Worm (Caenorhabditis elegans) whole organism, L1 larva: ENCODE results near the gene Y77E11A.7.

Experiments
- C16A3.4 ChIP-seq: fragments of 150-350 bp; optimal IDR thresholded peaks from 2 replicates; lab custom pipeline; 2014; ENCODE audit warnings: missing biosample characterization, missing genetic modification characterization
- Y116A8C.19 ChIP-seq: sonication (generic microtip); optimal IDR thresholded peaks from 2 replicates; lab custom pipeline; 2016; ENCODE audit warnings: missing compliant biosample characterization, missing genetic modification characterization, borderline replicate concordance
- aha-1 ChIP-seq: fragments of 150-350 bp; optimal IDR thresholded peaks from 2 replicates; lab custom pipeline; 2014; ENCODE audit warnings: missing biosample characterization, missing genetic modification characterization
- ceh-82 ChIP-seq, 3 experiments: fragments of 150-350 bp in 1 of 3; sonication (generic microtip) in 2 of 3; optimal IDR thresholded peaks; 2 replicates each; lab custom pipeline; 2014 to 2017; ENCODE audit warnings: missing biosample characterization in 3 of 3, missing genetic modification characterization in 3 of 3
- dpl-1 ChIP-seq, 3 experiments: fragments of 150-350 bp in 2 of 3; sonication (generic microtip) in 1 of 3; optimal IDR thresholded peaks; 2 replicates each; lab custom pipeline; 2014 to 2017; ENCODE audit warnings: missing biosample characterization in 3 of 3, missing genetic modification characterization in 3 of 3, missing genetic modification reagents in 3 of 3
- dsc-1 ChIP-seq: sonication (generic microtip); optimal IDR thresholded peaks from 2 replicates; lab custom pipeline; 2016; ENCODE audit warnings: mild to moderate bottlenecking, missing genetic modification characterization, missing compliant biosample characterization
- efl-1 ChIP-seq, 4 experiments: fragments of 150-350 bp; optimal IDR thresholded peaks in 3 of 4; peaks in 1 of 4; 1 replicate in 1 of 4; 2 replicates in 3 of 4; lab custom pipeline; 2014; ENCODE audit warnings: missing biosample characterization in 2 of 4, missing genetic modification characterization in 2 of 4, missing genetic modification reagents in 2 of 4
- efl-3 ChIP-seq: fragments of 200-800 bp; sonication (Bioruptor generic); optimal IDR thresholded peaks from 2 replicates; lab custom pipeline; 2018; ENCODE audit warnings: mild to moderate bottlenecking, missing genetic modification characterization, missing compliant biosample characterization
- elt-3 ChIP-seq, 6 experiments: fragments of 150-350 bp in 1 of 6; sonication (generic microtip); optimal IDR thresholded peaks; 2 replicates each; lab custom pipeline; 2017 to 2018; ENCODE audit warnings: missing biosample characterization in 6 of 6, missing genetic modification characterization in 6 of 6, inconsistent platforms in 1 of 6
- grh-1 ChIP-seq: fragments of 200-800 bp; sonication (Bioruptor generic); IDR thresholded peaks from 2 replicates; pipeline ENCODE4 v1.3.6; 2022; ENCODE audit warnings: missing genetic modification reagents, missing genetic modification characterization, missing compliant biosample characterization
- hlh-17 ChIP-seq: fragments of 200-800 bp; sonication (Bioruptor generic); optimal IDR thresholded peaks from 2 replicates; lab custom pipeline; 2018; ENCODE audit warnings: missing genetic modification characterization, mild to moderate bottlenecking, missing compliant biosample characterization, moderate library complexity, borderline replicate concordance
- irx-1 ChIP-seq: sonication (generic microtip); optimal IDR thresholded peaks from 2 replicates; lab custom pipeline; 2016; ENCODE audit warnings: missing genetic modification characterization, missing compliant biosample characterization
- isw-1 ChIP-seq: fragments of 200-800 bp; sonication (Bioruptor generic); IDR thresholded peaks from 2 replicates; pipeline ENCODE4 v1.3.6; 2022; ENCODE audit warnings: missing genetic modification characterization, missing compliant biosample characterization
- jun-1 ChIP-seq: fragments of 150-350 bp; optimal IDR thresholded peaks from 2 replicates; lab custom pipeline; 2014; ENCODE audit warnings: missing biosample characterization, missing genetic modification reagents, missing genetic modification characterization
- lin-13 ChIP-seq: fragments of 150-350 bp; optimal IDR thresholded peaks from 2 replicates; lab custom pipeline; 2014; ENCODE audit warnings: missing biosample characterization, missing genetic modification reagents, missing genetic modification characterization
- lin-14 ChIP-seq: fragments of 200-800 bp; sonication (Bioruptor generic); optimal IDR thresholded peaks from 2 replicates; lab custom pipeline; 2018; ENCODE audit warnings: mild to moderate bottlenecking, missing genetic modification characterization, moderate library complexity, missing compliant biosample characterization
- lin-35 ChIP-seq, 2 experiments: fragments of 150-350 bp; optimal IDR thresholded peaks; 2 replicates each; lab custom pipeline; 2014; ENCODE audit warnings: missing biosample characterization in 2 of 2, missing genetic modification characterization in 2 of 2, missing genetic modification reagents in 2 of 2
- lsy-2 ChIP-seq, 2 experiments: fragments of 150-350 bp; optimal IDR thresholded peaks; 2 replicates each; lab custom pipeline; 2014; ENCODE audit warnings: missing biosample characterization in 2 of 2, missing genetic modification characterization in 2 of 2
- mdl-1 ChIP-seq, 2 experiments: fragments of 150-350 bp; optimal IDR thresholded peaks; 2 replicates each; lab custom pipeline; 2014 to 2017; ENCODE audit warnings: missing biosample characterization in 2 of 2, missing genetic modification characterization in 2 of 2, inconsistent platforms in 1 of 2
- mep-1 ChIP-seq: fragments of 150-350 bp; optimal IDR thresholded peaks from 2 replicates; lab custom pipeline; 2014; ENCODE audit warnings: missing biosample characterization, missing genetic modification characterization
- nhr-19 ChIP-seq: fragments of 200-800 bp; sonication (Bioruptor generic); conservative IDR thresholded peaks from 2 replicates; pipeline ENCODE4 v1.3.6; 2022; ENCODE audit warnings: missing genetic modification characterization, missing compliant biosample characterization
- nhr-20 ChIP-seq: sonication (generic microtip); optimal IDR thresholded peaks from 2 replicates; lab custom pipeline; 2016; ENCODE audit warnings: mild to moderate bottlenecking, missing genetic modification characterization, missing compliant biosample characterization
- nhr-47 ChIP-seq: sonication (generic microtip); optimal IDR thresholded peaks from 2 replicates; lab custom pipeline; 2016; ENCODE audit warnings: mild to moderate bottlenecking, missing genetic modification characterization, moderate library complexity, missing compliant biosample characterization
- nhr-71 ChIP-seq: sonication (generic microtip); optimal IDR thresholded peaks from 2 replicates; lab custom pipeline; 2016; ENCODE audit warnings: mild to moderate bottlenecking, missing genetic modification characterization, moderate library complexity, missing compliant biosample characterization
- nhr-76 ChIP-seq: sonication (generic microtip); optimal IDR thresholded peaks from 2 replicates; lab custom pipeline; 2017; ENCODE audit warnings: missing biosample characterization, missing genetic modification characterization
- nhr-85 ChIP-seq: sonication (generic microtip); peaks from one replicate; lab custom pipeline; 2016; ENCODE audit warnings: missing genetic modification characterization, inconsistent platforms, missing compliant biosample characterization
- nhr-90 ChIP-seq: sonication (generic microtip); optimal IDR thresholded peaks from 2 replicates; lab custom pipeline; 2016; ENCODE audit warnings: mild to moderate bottlenecking, missing genetic modification characterization, missing compliant biosample characterization; ENCODE audit not compliant: poor library complexity
- pag-3 ChIP-seq: sonication (generic microtip); optimal IDR thresholded peaks from 2 replicates; lab custom pipeline; 2017; ENCODE audit warnings: missing genetic modification characterization, mild to moderate bottlenecking, missing compliant biosample characterization, antibody characterized with exemption, borderline replicate concordance; ENCODE audit not compliant: insufficient read depth
- pax-3 ChIP-seq: fragments of 200-800 bp; sonication (Bioruptor generic); optimal IDR thresholded peaks from 2 replicates; lab custom pipeline; 2018; ENCODE audit warnings: mild to moderate bottlenecking, missing genetic modification characterization, moderate library complexity, missing compliant biosample characterization
- rnt-1 ChIP-seq: sonication (generic microtip); optimal IDR thresholded peaks from 2 replicates; lab custom pipeline; 2016; ENCODE audit warnings: mild to moderate bottlenecking, missing genetic modification characterization, moderate library complexity, missing compliant biosample characterization
- skn-1 ChIP-seq: fragments of 150-350 bp; optimal IDR thresholded peaks from 2 replicates; lab custom pipeline; 2014; ENCODE audit warnings: missing biosample characterization, missing genetic modification characterization
- snu-23 ChIP-seq: sonication (generic microtip); optimal IDR thresholded peaks from 2 replicates; lab custom pipeline; 2016; ENCODE audit warnings: missing genetic modification characterization, missing compliant biosample characterization
- swsn-7 ChIP-seq: sonication (generic microtip); optimal IDR thresholded peaks from 2 replicates; lab custom pipeline; 2016; ENCODE audit warnings: missing genetic modification characterization, missing compliant biosample characterization
- tbx-2 ChIP-seq: sonication (generic microtip); optimal IDR thresholded peaks from 2 replicates; lab custom pipeline; 2016; ENCODE audit warnings: missing genetic modification characterization, missing compliant biosample characterization
- unc-98 ChIP-seq: fragments of 200-800 bp; sonication (Bioruptor generic); IDR thresholded peaks from 2 replicates; pipeline ENCODE4 v1.3.6; 2022; ENCODE audit warnings: missing genetic modification characterization, missing compliant biosample characterization
- vab-15 ChIP-seq: sonication (generic microtip); optimal IDR thresholded peaks from 2 replicates; lab custom pipeline; 2017; ENCODE audit warnings: missing genotype, mild to moderate bottlenecking, missing genetic modification characterization, missing compliant biosample characterization
- xbp-1 ChIP-seq: sonication (generic microtip); optimal IDR thresholded peaks from 2 replicates; lab custom pipeline; 2016; ENCODE audit warnings: missing genetic modification characterization, missing compliant biosample characterization

Gene Y77E11A.7

DNA sequence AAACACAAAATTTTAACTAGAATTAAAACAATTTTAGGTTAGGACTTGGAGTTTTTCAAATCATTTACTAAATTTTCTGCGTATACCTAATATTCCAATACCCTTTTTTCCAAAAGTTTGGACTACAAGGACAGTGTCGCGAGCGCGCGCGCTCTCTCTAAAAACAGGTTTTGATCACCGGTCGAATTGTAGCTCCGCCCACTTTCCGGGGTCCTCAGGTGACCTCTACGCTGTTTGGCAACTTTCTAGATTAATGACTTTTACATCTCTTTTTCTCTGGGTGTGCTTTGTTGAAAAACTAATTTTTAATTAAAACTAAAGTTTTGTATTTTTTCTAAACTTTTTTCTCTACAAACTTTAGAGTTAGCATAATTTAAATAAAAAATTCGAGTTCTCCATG lies 30.6 kb downstream of the Y77E11A.7 start (continued):
- TF ChIP-seq lin-14 (GFP tag; lab: Kevin White, UChicago) (peak; percentile 64), nhr-90 (tag; lab: Kevin White, UChicago) (peak; percentile 41), nhr-20 (tag; lab: Kevin White, UChicago) (peak; percentile 71), nhr-71 (tag; lab: Kevin White, UChicago) (peak; percentile 66), swsn-7 (peak; percentile 9)

DNA sequence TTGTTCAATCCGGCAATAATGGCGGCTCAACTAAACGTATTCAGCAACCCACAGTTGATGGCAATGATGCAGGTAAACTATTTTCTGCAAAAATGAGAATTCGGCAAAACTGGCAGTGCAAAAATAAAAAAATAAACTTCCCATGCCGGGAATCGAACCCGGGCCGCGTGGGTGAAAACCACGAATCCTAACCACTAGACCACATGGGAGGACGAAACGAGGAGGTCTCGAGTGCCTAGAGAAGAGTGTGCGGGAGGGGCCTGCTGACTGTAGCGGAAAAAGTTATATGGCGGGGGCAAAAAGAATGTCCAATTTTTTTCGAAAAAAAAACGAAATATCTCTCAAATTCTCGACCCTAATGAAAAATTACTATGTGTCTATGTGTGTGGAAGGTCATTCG lies 31.6 kb downstream of the Y77E11A.7 start:
- TF ChIP-seq dpl-1 (GFP tag; optimal IDR thresholded peaks at IDR 0.05; lab: Kevin White, UChicago) (peak; percentile 13 to 55 (median 32)), xbp-1 (tag; lab: Kevin White, UChicago) (peak; percentile 17), vab-15 (tag; lab: Kevin White, UChicago) (peak; percentile 13), mep-1 (tag; lab: Kevin White, UChicago) (peak; percentile 59), rnt-1 (tag; lab: Kevin White, UChicago) (peak; percentile 69), isw-1 (GFP tag; lab: Robert Waterston, UW) (peak; percentile 6; the same call in 1 of the 2 replicates), nhr-85 (tag; lab: Kevin White, UChicago) (peak; percentile 83), irx-1 (tag; lab: Kevin White, UChicago) (peak; percentile 7), efl-3 (no peak), nhr-71 (tag; lab: Kevin White, UChicago) (peak; percentile 70), elt-3 (tag; optimal IDR thresholded peaks at IDR 0.05; lab: Kevin White, UChicago) (peak in 1 of 6 experiments; percentile 17), pag-3 (tag; lab: Kevin White, UChicago) (peak; percentile 17), jun-1 (no peak), unc-98 (GFP tag; lab: Robert Waterston, UW) (no peak), nhr-47 (tag; lab: Kevin White, UChicago) (peak; percentile 62), lsy-2 (tag; optimal IDR thresholded peaks at IDR 0.05; lab: Kevin White, UChicago) (peak; percentile 17 to 54), swsn-7 (peak; percentile 46), lin-35 (GFP tag; optimal IDR thresholded peaks at IDR 0.05; lab: Kevin White, UChicago) (peak; percentile 28 to 79), lin-13 (GFP tag; lab: Kevin White, UChicago) (peak; percentile 52), snu-23 (GFP tag; lab: Kevin White, UChicago) (peak; percentile 79), pax-3 (tag; lab: Kevin White, UChicago) (no peak), aha-1 (tag; lab: Kevin White, UChicago) (no peak), C16A3.4 (tag; lab: Kevin White, UChicago) (peak; percentile 31), efl-1 (optimal IDR thresholded peaks at IDR 0.05; lab: Kevin White, UChicago) (peak; percentile 27 to 35), efl-1 (GFP tag; optimal IDR thresholded peaks at IDR 0.05 in 1 of 2; lab: Kevin White, UChicago) (peak; percentile 41 to 96), nhr-20 (tag; lab: Kevin White, UChicago) (peak; percentile 58), nhr-19 (GFP tag; lab: Robert Waterston, UW) (peak; percentile 67), skn-1 (tag; lab: Kevin White, UChicago) (peak; percentile 24), tbx-2 (tag; lab: Kevin White, UChicago) (peak; percentile 45), ceh-82 (tag; optimal IDR thresholded peaks at IDR 0.05; lab: Kevin White, UChicago) (peak in 1 of 3 experiments; percentile 64), grh-1 (GFP tag; lab: Robert Waterston, UW) (peak; percentile 73), dsc-1 (peak; percentile 40), Y116A8C.19 (tag; lab: Kevin White, UChicago) (no peak), lin-14 (GFP tag; lab: Kevin White, UChicago) (peak; percentile 43), mdl-1 (tag; optimal IDR thresholded peaks at IDR 0.05; lab: Kevin White, UChicago) (peak in 1 of 2 experiments; percentile 45), nhr-90 (tag; lab: Kevin White, UChicago) (peak; percentile 77), nhr-76 (tag; lab: Kevin White, UChicago) (no peak), hlh-17 (no peak)
